Worm (Caenorhabditis elegans): ENCODE data around the gene Y57G11C.14.
A peak's percentile ranks its signal among the peaks of the same experiment; 100 is the strongest.

Y57G11C.14 gene

ce11 chrIV:14825379-14825778, 26.3 kb downstream of the Y57G11C.14 start, which contains the start of gene rps-18:
Gene rps-18 (plus strand): TSS chrIV:14825679.
- TF ChIP-seq ceh-28 (tag; optimal IDR thresholded peaks at IDR 0.05) (no peak), fos-1 (tag; optimal IDR thresholded peaks at IDR 0.05) (no peak)

- TF ChIP-seq eor-1 (tag; optimal IDR thresholded peaks at IDR 0.05) (no peak), ceh-16 (tag; optimal IDR thresholded peaks at IDR 0.05) (no peak), nhr-11 (tag; optimal IDR thresholded peaks at IDR 0.05) (no peak), mdl-1 (tag; optimal IDR thresholded peaks at IDR 0.05) (no peak), ztf-4 (tag; optimal IDR thresholded peaks at IDR 0.05) (no peak), ceh-28 (tag; optimal IDR thresholded peaks at IDR 0.05) (no peak), tbx-2 (tag; optimal IDR thresholded peaks at IDR 0.05) (no peak), pha-4 (tag; optimal IDR thresholded peaks at IDR 0.05) (no peak), aly-2 (tag; optimal IDR thresholded peaks at IDR 0.05) (no peak), snpc-4 (tag; optimal IDR thresholded peaks at IDR 0.05) (no peak), unc-39 (tag; optimal IDR thresholded peaks at IDR 0.05) (no peak), ztf-11 (tag; optimal IDR thresholded peaks at IDR 0.05) (no peak), fkh-2 (tag; optimal IDR thresholded peaks at IDR 0.05) (no peak), pqm-1 (tag; optimal IDR thresholded peaks at IDR 0.05) (no peak), elt-3 (tag; optimal IDR thresholded peaks at IDR 0.05) (no peak)
Measured at ce11 chrIV:14826151-14826757, 27.1 kb downstream of the Y57G11C.14 start.

- TF ChIP-seq egl-5 (tag; optimal IDR thresholded peaks at IDR 0.05) (no peak), lin-15B (tag; optimal IDR thresholded peaks at IDR 0.05) (no peak), fos-1 (tag; optimal IDR thresholded peaks at IDR 0.05) (no peak), elt-3 (tag; optimal IDR thresholded peaks at IDR 0.05) (no peak), jun-1 (tag; optimal IDR thresholded peaks at IDR 0.05) (no peak)
Measured at ce11 chrIV:14828218-14828617, 29.1 kb downstream of the Y57G11C.14 start.

- no peak for TF ChIP-seq nfya-1 (tag; optimal IDR thresholded peaks at IDR 0.05; ENCODE audit: insufficient read depth)
- TF ChIP-seq elt-3 (tag; optimal IDR thresholded peaks at IDR 0.05), result no peak
- no peak for TF ChIP-seq daf-12 (tag; optimal IDR thresholded peaks at IDR 0.05)
- TF ChIP-seq nhr-11 (tag; optimal IDR thresholded peaks at IDR 0.05), result no peak
- no peak for TF ChIP-seq elt-1 (tag; optimal IDR thresholded peaks at IDR 0.05)
- no peak for TF ChIP-seq fkh-10 (GFP tag; optimal IDR thresholded peaks at IDR 0.05)
- no peak for TF ChIP-seq mml-1 (tag; optimal IDR thresholded peaks at IDR 0.05)
- no peak for TF ChIP-seq nhr-23 (tag; optimal IDR thresholded peaks at IDR 0.05)
- TF ChIP-seq ceh-16 (tag; optimal IDR thresholded peaks at IDR 0.05), result no peak
- no peak for TF ChIP-seq snpc-4 (tag; optimal IDR thresholded peaks at IDR 0.05)
- TF ChIP-seq ceh-82 (tag; optimal IDR thresholded peaks at IDR 0.05), result no peak
- no peak for TF ChIP-seq pqm-1 (tag; optimal IDR thresholded peaks at IDR 0.05)
- TF ChIP-seq nhr-237 (tag; optimal IDR thresholded peaks at IDR 0.05), result no peak
- TF ChIP-seq hmg-11 (tag; optimal IDR thresholded peaks at IDR 0.05), result no peak
- TF ChIP-seq R02D3.7 (tag; optimal IDR thresholded peaks at IDR 0.05), result no peak
- no peak for TF ChIP-seq mdl-1 (tag; optimal IDR thresholded peaks at IDR 0.05)
- no peak for TF ChIP-seq pha-4 (tag; optimal IDR thresholded peaks at IDR 0.05)
- no peak for TF ChIP-seq ceh-28 (tag; optimal IDR thresholded peaks at IDR 0.05)
Measured at ce11 chrIV:14829026-14829425, 29.9 kb downstream of the Y57G11C.14 start, which contains the start of gene hhat-2. Gene hhat-2 (minus strand): TSS chrIV:14829126.

- no peak for TF ChIP-seq ztf-11 (tag; optimal IDR thresholded peaks at IDR 0.05)
- TF ChIP-seq pha-4 (tag; optimal IDR thresholded peaks at IDR 0.05), result peak; percentile 34
- no peak for TF ChIP-seq aly-2 (tag; optimal IDR thresholded peaks at IDR 0.05)
- TF ChIP-seq hmg-11 (tag; optimal IDR thresholded peaks at IDR 0.05), result peak; percentile 44
- TF ChIP-seq nhr-43 (tag; optimal IDR thresholded peaks at IDR 0.05; ENCODE audit: poor library complexity, severe bottlenecking), result no peak
- TF ChIP-seq ceh-82 (tag; optimal IDR thresholded peaks at IDR 0.05), result no peak
Measured at ce11 chrIV:14833537-14833936, 34.4 kb downstream of the Y57G11C.14 start.

- TF ChIP-seq R02D3.7 (tag; optimal IDR thresholded peaks at IDR 0.05) (no peak), lin-15B (tag; optimal IDR thresholded peaks at IDR 0.05) (peak; percentile 6), egl-5 (tag; optimal IDR thresholded peaks at IDR 0.05) (peak; percentile 39), nfya-1 (tag; optimal IDR thresholded peaks at IDR 0.05; ENCODE audit: insufficient read depth) (peak; percentile 60)
Measured at ce11 chrIV:14836885-14837284, 37.8 kb downstream of the Y57G11C.14 start, which contains the start of gene Y57G11C.22. Gene Y57G11C.22 (plus strand): TSS chrIV:14837211.

Data from whole organism, L3 larva.